Worm (Caenorhabditis elegans): ENCODE results near the gene F22B5.6.

DNA sequence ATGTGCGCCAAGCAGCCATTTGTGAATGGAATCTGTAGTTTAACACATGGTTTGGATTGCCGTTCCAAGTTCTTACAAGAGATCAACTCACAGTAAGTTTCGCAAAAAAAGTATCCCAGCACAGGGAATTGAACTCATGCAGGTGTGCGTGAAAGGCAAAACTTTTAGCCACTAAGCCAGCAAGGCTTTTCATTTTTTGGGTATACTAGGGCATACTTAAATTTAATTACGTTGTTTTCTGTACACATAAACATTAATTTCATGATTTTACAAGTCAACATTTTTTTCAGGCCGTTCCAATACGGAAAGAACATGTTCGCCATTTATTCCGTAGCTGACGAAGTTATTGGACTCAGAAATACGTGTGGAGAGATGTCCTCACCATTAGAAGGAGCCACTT, 14.5 kb downstream of the F22B5.6 start:
- TF ChIP-seq ceh-16 (tag; optimal IDR thresholded peaks at IDR 0.05) (no peak), snpc-4 (tag; optimal IDR thresholded peaks at IDR 0.05) (no peak), lin-11 (tag; optimal IDR thresholded peaks at IDR 0.05) (no peak), gmeb-1 (tag; optimal IDR thresholded peaks at IDR 0.05) (no peak), ama-1 (optimal IDR thresholded peaks at IDR 0.05) (no peak), crh-2 (tag; optimal IDR thresholded peaks at IDR 0.05) (no peak), dmd-4 (tag; optimal IDR thresholded peaks at IDR 0.05) (no peak), sma-9 (GFP tag; optimal IDR thresholded peaks at IDR 0.05) (peak; percentile 25), sma-9 (tag; optimal IDR thresholded peaks at IDR 0.05) (no peak), lin-13 (GFP tag; optimal IDR thresholded peaks at IDR 0.05) (no peak), fos-1 (tag; optimal IDR thresholded peaks at IDR 0.05) (no peak), elt-3 (tag; optimal IDR thresholded peaks at IDR 0.05) (no peak)

All from whole organism, L2 larva.